Fruit fly (Drosophila melanogaster): Measurements from ENCODE around the gene Obp8a.

The Obp8a gene

dm6 chrX:9243417-9243884, 28.8 kb downstream of the Obp8a start, which contains the start of the genes mxc and Larp7 (continued):
- TF ChIP-seq jing (GFP tag; optimal IDR thresholded peaks at IDR 0.05) (no peak), CG2202 (tag; optimal IDR thresholded peaks at IDR 0.05) (no peak), CG17568 (GFP tag; optimal IDR thresholded peaks at IDR 0.05) (no peak), tll (GFP tag; optimal IDR thresholded peaks at IDR 0.05) (peak in 1 of 2 experiments; percentile 85), CG32767 (GFP tag; IDR thresholded peaks at IDR 0.05) (no peak), grau (tag; optimal IDR thresholded peaks at IDR 0.05) (peak; percentile 55), az2 (GFP tag; optimal IDR thresholded peaks at IDR 0.05) (peak; percentile 48), CG34224 (GFP tag; IDR thresholded peaks at IDR 0.05; ENCODE audit: partially characterized antibody) (peak; percentile 83), eve (GFP tag; optimal IDR thresholded peaks at IDR 0.05) (no peak), CG17612 (GFP tag; IDR thresholded peaks at IDR 0.05) (no peak), HLH54F (GFP tag; optimal IDR thresholded peaks at IDR 0.05) (peak; percentile 79), CG17802 (tag; optimal IDR thresholded peaks at IDR 0.05) (peak; percentile 16), Mad (GFP tag; optimal IDR thresholded peaks at IDR 0.05) (peak; percentile 47), Dll (GFP tag; IDR thresholded peaks at IDR 0.05; ENCODE audit: partially characterized antibody) (peak; percentile 93), da (GFP tag; optimal IDR thresholded peaks at IDR 0.05) (peak; percentile 70), CG8359 (GFP tag; optimal IDR thresholded peaks at IDR 0.05; ENCODE audit: borderline replicate concordance) (no peak), Ets97D (GFP tag; optimal IDR thresholded peaks at IDR 0.05) (peak; percentile 64), seq (GFP tag; IDR thresholded peaks at IDR 0.05) (no peak), CG2889 (GFP tag; IDR thresholded peaks at IDR 0.05) (peak; percentile 38; the same call in 1 of the 3 replicates), prd (optimal IDR thresholded peaks at IDR 0.05) (no peak), prd (GFP tag; IDR thresholded peaks at IDR 0.05) (peak; percentile 73; the same call in 2 of the 3 replicates), maf-S (GFP tag; optimal IDR thresholded peaks at IDR 0.05) (peak; percentile 53), chinmo (GFP tag; IDR thresholded peaks at IDR 0.05; ENCODE audit: partially characterized antibody) (peak; percentile 79; the same call in 2 of the 4 replicates), pho (GFP tag; optimal IDR thresholded peaks at IDR 0.05) (peak; percentile 70), CG15073 (GFP tag; optimal IDR thresholded peaks at IDR 0.05) (no peak), Myb (GFP tag; optimal IDR thresholded peaks at IDR 0.05) (peak; percentile 76), CG7271 (tag; optimal IDR thresholded peaks at IDR 0.05) (no peak), pb (GFP tag; optimal IDR thresholded peaks at IDR 0.05) (peak; percentile 0), abd-A (tag; optimal IDR thresholded peaks at IDR 0.05) (no peak), CG34376 (GFP tag; optimal IDR thresholded peaks at IDR 0.05) (peak; percentile 38), caup (GFP tag; optimal IDR thresholded peaks at IDR 0.05; ENCODE audit: severe bottlenecking) (no peak), Hey (tag; optimal IDR thresholded peaks at IDR 0.05) (no peak), Dip2 (GFP tag; IDR thresholded peaks at IDR 0.05) (no peak), CG11696 (GFP tag; IDR thresholded peaks at IDR 0.05) (no peak), CG11504 (tag; optimal IDR thresholded peaks at IDR 0.05) (no peak), h (optimal IDR thresholded peaks at IDR 0.05) (no peak), HmgD (GFP tag; optimal IDR thresholded peaks at IDR 0.05) (peak; percentile 51), CG17829 (tag; optimal IDR thresholded peaks at IDR 0.05) (peak; percentile 59), CG6854 (GFP tag; optimal IDR thresholded peaks at IDR 0.05) (no peak), CG11398 (GFP tag; optimal IDR thresholded peaks at IDR 0.05) (no peak), otp (GFP tag; IDR thresholded peaks at IDR 0.05) (no peak), lilli (GFP tag; optimal IDR thresholded peaks at IDR 0.05) (peak; percentile 74), CG4328 (GFP tag; optimal IDR thresholded peaks at IDR 0.05) (no peak), CG2120 (GFP tag; optimal IDR thresholded peaks at IDR 0.05) (peak; percentile 82), CG6791 (GFP tag; IDR thresholded peaks at IDR 0.05; ENCODE audit: partially characterized antibody) (peak; percentile 70; the same call in 2 of the 3 replicates), CG6272 (GFP tag; IDR thresholded peaks at IDR 0.05) (peak; percentile 59), ind (GFP tag; optimal IDR thresholded peaks at IDR 0.05) (peak; percentile 69), dysf (GFP tag; IDR thresholded peaks at IDR 0.05) (no peak; the same call in 2 of the 3 replicates), CG18764 (GFP tag; optimal IDR thresholded peaks at IDR 0.05) (peak; percentile 5), unpg (GFP tag; optimal IDR thresholded peaks at IDR 0.05) (no peak), pnt (GFP tag; optimal IDR thresholded peaks at IDR 0.05) (peak; percentile 67)

Measured in whole organism, embryonic.